Fruit fly (Drosophila melanogaster): ENCODE data around the gene Arv1.

Arv1 gene

DNA sequence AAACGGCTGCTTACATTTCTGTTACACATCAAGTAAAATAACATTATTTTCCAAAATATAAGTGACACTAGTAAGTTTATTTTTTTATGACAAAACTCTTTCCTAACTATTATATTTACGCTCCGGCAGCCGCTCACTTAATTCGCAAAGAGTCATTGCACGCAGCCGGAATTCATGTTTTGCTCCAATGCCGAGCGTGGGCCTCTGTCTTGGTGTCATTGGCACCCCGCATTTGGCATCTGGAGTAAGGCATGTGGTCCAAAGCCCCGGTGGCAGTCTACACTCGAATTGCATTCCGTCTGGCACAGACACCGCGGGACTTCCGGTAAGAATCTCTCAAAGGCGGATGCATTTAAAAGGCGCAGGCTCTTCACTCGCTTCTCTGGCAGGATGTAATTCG, 20.5 kb downstream of the Arv1 start:
- TF ChIP-seq psq (optimal IDR thresholded peaks at IDR 0.05) (no peak), EcR (GFP tag; optimal IDR thresholded peaks at IDR 0.05) (peak in 1 of 2 experiments; percentile 57)

DNA sequence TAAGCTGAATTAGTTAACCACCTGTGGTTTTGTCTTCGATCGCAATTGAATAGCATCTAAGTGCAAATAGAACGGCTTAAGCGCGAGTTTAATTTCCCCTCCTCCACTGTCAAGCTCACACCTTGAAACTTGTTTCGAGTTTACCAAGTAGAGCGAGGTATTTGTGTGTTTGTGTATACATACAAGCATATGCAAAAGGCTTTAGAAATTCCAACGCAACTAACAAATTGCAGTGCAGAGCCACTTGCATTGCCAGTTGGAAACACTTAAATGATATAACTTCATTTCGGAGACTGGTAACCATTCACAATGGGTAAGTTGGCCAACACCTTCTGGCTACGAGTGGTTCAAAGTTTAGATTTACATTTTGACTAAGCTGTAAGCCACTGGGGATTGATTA, 21.2 kb downstream of the Arv1 start:
- TF ChIP-seq Dll (optimal IDR thresholded peaks at IDR 0.05) (no peak), pan (optimal IDR thresholded peaks at IDR 0.05) (peak; percentile 7)

DNA sequence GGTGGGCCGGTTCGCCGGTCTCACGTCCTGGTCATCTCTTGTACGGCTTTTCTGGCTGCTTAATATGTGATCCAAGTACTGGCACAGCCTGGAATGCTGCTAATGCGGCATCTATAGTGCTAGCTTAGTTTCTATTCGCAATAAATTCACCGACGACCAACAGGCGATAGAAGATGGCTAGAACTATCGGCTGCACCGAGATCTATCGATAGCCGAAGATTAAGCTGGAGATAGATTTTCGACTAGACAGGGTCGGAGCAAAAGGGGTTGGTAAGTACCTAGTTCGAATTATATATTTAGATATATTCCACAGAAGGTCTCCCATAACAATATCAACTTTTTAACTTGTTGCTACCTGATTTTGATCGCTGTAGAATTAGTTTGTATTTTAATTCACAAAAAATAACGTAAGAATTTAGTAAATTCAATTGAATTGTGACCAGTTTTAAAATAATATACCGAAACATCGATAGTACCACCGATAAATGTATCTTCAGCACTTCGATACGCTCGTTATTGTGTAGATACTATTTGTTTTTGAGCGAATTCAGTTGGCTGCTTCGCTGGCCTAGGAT, 21.7 kb downstream of the Arv1 start, which contains the start of the genes Glg1 and M6:
Gene Glg1 (minus strand): TSS at position 185 of the 575 bp plus-strand sequence.
Gene M6 (plus strand): TSS at position 499 of the 575 bp plus-strand sequence.
- TF ChIP-seq CG8478 (optimal IDR thresholded peaks at IDR 0.05): no peak
- no peak for TF ChIP-seq pan (optimal IDR thresholded peaks at IDR 0.05)
- TF ChIP-seq usp (GFP tag; optimal IDR thresholded peaks at IDR 0.05): no peak
- TF ChIP-seq psq (optimal IDR thresholded peaks at IDR 0.05): no peak
- no peak for TF ChIP-seq Dll (optimal IDR thresholded peaks at IDR 0.05)
- no peak for TF ChIP-seq EcR (GFP tag; optimal IDR thresholded peaks at IDR 0.05)

DNA sequence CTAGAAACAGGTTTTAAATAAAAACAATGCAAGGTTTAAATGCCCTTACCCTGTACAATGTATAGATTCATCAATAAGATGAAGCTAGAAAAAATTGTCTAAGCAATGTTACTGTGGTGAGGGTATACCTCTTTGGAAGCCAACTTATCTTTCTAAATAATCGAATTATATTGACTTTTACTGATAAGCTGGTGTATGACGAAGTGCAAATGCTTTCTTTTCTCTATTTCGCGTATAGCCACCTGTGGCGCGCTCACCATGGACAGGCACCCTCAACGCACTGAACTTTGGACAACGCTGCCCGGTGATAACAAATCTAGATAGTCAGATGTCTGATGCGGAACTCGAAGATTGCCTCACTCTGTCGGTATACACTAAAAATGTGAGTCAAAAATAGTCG, 27.2 kb downstream of the Arv1 start:
- TF ChIP-seq EcR (GFP tag; optimal IDR thresholded peaks at IDR 0.05) (no peak), CG8478 (optimal IDR thresholded peaks at IDR 0.05) (no peak), pan (optimal IDR thresholded peaks at IDR 0.05) (no peak), Dll (optimal IDR thresholded peaks at IDR 0.05) (no peak), psq (optimal IDR thresholded peaks at IDR 0.05) (no peak), usp (GFP tag; optimal IDR thresholded peaks at IDR 0.05) (no peak)

DNA sequence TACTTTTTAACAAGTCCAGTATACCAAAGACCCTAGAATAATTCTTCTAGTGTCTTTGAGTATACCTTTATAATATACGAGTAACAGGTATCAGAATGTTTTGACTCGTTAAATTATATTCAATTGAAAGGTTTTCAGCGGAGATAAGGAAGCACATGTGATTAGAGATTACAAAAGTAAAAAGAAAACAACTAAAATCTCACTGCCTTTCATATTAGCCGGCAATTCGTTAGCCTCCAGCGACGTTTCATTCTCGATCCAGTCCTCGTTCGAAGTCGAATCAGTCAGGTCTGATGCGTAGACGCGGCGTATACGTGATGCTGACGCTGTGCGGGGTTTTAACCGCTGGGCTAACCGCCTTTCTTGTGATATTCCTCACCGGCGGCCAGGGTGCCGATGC, 28.0 kb downstream of the Arv1 start, which contains the start of gene Est-Q:
Gene Est-Q (plus strand): TSS at position 250 of the 400 bp plus-strand sequence.
- TF ChIP-seq EcR (GFP tag; optimal IDR thresholded peaks at IDR 0.05) (no peak), psq (optimal IDR thresholded peaks at IDR 0.05) (no peak), usp (GFP tag; optimal IDR thresholded peaks at IDR 0.05) (no peak), pan (optimal IDR thresholded peaks at IDR 0.05) (no peak)

DNA sequence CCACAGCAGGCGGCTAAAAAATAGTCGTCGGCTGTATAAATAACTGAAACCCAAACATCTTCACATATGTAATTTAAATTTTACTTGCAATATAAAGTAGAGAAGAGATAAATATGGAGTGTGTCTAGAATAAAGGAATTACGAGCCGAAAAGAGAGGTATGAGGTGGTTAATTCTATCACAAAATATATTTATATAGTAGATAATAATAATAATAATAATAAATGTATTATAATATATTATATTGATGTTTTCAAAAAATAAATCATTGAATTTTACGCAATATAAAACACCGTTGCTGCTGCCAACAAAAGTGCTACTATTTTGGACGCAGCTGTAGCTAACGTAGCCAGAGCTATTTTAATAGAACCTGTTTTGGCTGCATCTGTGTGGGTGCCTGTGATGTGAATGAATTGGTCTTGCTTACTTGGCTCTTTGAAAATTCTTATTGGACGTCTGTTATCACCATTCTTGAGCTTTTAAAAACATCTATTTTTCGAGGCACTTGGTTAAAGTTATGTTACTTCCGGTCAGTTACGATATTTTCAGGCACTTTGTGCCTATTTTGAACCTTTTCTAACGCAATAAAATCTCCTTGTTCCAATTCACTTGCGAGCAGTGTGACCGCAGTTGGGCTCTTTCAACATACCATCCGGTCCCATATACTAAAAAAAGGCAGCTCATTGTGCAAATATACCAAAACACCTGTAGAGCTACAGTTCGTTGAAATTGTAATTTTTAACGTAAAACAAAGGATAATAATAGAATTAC, 32.1 kb downstream of the Arv1 start, which contains the start of gene Hr78:
Gene Hr78 (minus strand): TSS at position 630 of the 770 bp plus-strand sequence.
- TF ChIP-seq Dll (optimal IDR thresholded peaks at IDR 0.05) (no peak), CG8478 (optimal IDR thresholded peaks at IDR 0.05) (no peak), EcR (GFP tag; optimal IDR thresholded peaks at IDR 0.05) (no peak), usp (GFP tag; optimal IDR thresholded peaks at IDR 0.05) (no peak), pan (optimal IDR thresholded peaks at IDR 0.05) (no peak), psq (optimal IDR thresholded peaks at IDR 0.05) (no peak)

DNA sequence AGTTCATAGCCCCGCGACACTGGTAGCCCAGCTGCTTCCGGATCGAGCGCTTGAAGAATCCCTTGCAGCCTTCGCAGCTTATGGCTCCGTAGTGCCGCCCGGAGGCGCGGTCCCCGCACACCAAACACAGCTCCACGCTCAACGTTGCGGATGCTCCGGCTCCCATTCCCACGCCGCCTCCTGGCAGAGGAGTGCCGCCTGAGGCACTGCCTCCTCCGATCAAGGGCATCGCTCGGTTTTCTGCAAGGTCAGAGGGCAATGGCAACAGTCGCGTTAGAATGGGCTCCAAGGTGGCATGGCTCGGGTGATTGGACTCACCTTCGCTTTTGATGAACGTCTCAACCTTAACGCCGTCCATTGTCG, 32.6 kb downstream of the Arv1 start:
- no peak for TF ChIP-seq pan (optimal IDR thresholded peaks at IDR 0.05)

DNA sequence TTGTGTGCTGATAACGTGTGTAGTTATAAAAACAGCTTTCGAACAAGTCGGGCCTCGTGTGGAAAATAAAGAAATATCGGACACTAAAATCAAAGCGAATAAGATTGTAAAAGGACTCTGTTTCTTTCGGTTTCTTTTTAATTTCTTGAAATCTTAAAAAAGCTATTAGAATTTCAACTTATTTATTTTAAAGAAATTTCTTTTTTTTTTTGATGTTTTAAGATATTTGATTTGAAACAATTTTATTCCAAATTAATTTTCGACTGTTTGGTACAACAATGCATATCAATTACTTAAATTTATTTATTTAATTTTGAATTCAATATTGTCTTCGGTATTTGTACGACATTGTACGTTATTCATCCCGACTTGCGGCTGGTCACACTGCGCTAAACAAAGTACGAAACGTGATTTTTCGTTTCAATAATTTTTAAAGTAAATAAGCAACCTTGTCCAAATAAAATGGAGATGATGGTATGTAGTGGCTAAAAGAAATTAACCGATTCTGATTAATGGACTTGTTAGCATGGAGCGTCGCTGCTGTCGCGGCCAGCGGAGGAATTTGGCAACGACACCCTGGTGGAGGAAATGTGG, 36.3 kb downstream of the Arv1 start, which contains the start of the genes CG7202 and CG7519:
Gene CG7202 (minus strand): TSS at position 51 of the 594 bp plus-strand sequence.
Gene CG7519 (plus strand): TSS at position 361 of the 594 bp plus-strand sequence.
- TF ChIP-seq Dll (optimal IDR thresholded peaks at IDR 0.05) (no peak), psq (optimal IDR thresholded peaks at IDR 0.05) (no peak), EcR (GFP tag; optimal IDR thresholded peaks at IDR 0.05) (no peak), usp (GFP tag; optimal IDR thresholded peaks at IDR 0.05) (no peak), CG8478 (optimal IDR thresholded peaks at IDR 0.05) (no peak), pan (optimal IDR thresholded peaks at IDR 0.05) (no peak)

DNA sequence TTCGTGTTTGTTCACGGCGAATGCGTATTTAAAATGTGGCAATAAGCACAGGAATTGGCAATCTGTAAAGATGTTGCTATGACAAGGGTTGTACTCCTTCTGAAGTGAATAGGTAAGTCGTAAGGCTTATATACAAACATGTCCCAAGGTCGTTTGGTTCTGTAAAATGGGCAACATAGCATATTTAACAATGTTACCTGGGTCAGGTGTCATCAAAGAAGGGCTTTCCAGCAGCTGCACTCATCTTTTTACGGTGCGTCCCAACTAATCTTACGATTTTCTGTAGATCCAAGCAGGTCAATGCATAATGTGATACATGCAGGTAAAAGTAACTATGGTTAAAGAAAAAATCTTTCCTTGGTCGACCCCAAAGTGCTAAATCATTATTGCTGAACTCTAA, 38.6 kb downstream of the Arv1 start, which contains the start of gene Neu2:
Gene Neu2 (minus strand): TSS at position 101 of the 400 bp plus-strand sequence.
- no peak for TF ChIP-seq usp (GFP tag; optimal IDR thresholded peaks at IDR 0.05)

DNA sequence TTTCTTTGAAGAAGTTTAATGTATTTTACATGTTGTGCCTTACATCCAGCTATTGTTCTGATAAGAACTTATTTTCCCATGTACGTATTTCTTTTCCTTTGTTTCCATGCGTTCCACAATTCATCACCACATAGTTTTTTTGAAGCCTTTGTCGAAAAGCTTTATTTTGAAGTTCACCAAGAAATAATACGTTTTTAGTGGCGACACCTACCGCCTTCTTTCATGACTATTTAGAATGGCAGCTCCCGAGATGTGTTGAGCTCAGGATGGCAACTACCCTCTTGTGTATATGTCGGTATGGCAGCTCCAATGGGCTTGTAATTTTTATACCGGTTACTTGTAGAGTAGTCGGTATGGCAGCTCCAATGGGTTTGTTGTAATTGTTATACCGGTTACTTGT, 45.3 kb downstream of the Arv1 start:
- no peak for TF ChIP-seq Dll (optimal IDR thresholded peaks at IDR 0.05)
- TF ChIP-seq pan (optimal IDR thresholded peaks at IDR 0.05): no peak
- no peak for TF ChIP-seq usp (GFP tag; optimal IDR thresholded peaks at IDR 0.05)
- TF ChIP-seq EcR (GFP tag; optimal IDR thresholded peaks at IDR 0.05): no peak
- no peak for TF ChIP-seq psq (optimal IDR thresholded peaks at IDR 0.05)
- no peak for TF ChIP-seq CG8478 (optimal IDR thresholded peaks at IDR 0.05)

DNA sequence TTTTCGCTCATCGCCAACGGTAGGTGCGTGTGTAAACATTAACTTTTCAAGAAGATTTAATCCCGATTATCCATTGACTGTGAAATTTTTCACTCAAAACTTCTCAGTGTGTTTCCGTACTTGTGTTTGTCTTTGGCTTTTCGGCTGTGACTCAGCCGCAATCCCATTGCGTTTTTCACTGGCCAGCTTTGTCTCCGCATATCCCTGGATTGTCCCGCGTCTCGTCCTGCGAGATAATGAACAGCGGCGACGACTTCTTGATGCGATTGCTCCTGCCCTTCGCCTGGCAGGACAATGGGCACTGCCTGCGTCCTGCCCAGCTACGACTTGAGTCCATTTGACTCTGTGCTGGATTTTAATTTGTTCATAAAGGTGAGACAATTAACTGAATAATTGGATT, 47.0 kb downstream of the Arv1 start:
- no peak for TF ChIP-seq EcR (GFP tag; optimal IDR thresholded peaks at IDR 0.05)
- TF ChIP-seq psq (optimal IDR thresholded peaks at IDR 0.05): no peak

DNA sequence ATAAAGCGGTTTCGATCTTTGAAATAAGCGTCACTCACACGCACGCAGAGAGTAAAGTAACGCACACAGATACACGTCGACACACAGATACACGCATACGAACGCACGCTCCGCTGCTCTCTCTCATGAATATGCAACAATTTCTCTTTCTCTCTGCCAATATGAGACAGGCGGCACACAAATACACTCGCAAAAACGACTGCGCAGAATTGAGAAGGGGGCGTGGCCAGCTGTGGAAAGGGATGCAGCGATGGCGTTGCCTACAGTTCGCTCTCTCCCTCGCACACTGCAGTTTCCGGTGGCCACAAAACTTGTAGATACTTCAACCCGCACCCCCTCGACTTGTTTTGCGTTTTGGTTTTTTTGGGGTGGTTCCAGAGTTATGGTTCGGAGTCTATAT, 49.5 kb downstream of the Arv1 start:
- TF ChIP-seq Dll (optimal IDR thresholded peaks at IDR 0.05): peak; percentile 8
- no peak for TF ChIP-seq usp (GFP tag; optimal IDR thresholded peaks at IDR 0.05)
- peak; percentile 67 for TF ChIP-seq CG8478 (optimal IDR thresholded peaks at IDR 0.05)
- no peak for TF ChIP-seq pan (optimal IDR thresholded peaks at IDR 0.05)
